Worm (Caenorhabditis elegans): Measurements from ENCODE around the gene lgc-14.

DNA sequence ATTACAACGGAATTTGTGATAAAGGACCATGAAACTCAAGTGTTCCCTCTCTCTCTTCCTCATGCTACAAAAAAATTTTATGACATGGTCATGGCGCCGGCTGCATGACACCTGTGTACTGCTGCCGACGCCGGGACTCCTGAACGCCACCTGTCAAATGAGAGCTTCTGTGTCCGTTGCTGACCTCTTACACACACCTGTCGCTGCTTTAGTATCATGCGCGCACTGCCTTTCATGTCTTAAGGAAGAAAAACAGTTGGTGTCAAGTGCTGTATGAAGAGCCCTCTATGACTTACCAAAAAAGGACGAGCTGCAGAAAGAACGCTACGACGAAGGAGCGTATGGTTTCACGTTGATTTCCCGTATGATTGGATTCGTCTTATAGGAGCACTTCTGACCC is 18.7 kb upstream of the lgc-14 start:
- TF ChIP-seq flt-1 (GFP tag; IDR thresholded peaks at IDR 0.05) (no peak), T22C8.4 (GFP tag; IDR thresholded peaks at IDR 0.05) (no peak), ref-1 (GFP tag; conservative IDR thresholded peaks at IDR 0.05) (no peak), klf-2 (GFP tag; conservative IDR thresholded peaks at IDR 0.05) (no peak)
